Fruit fly (Drosophila melanogaster) whole organism, embryonic: ENCODE data around the gene Pp2A-29B.

Experiments
- Adf1 ChIP-seq: fragments of 200-800 bp; sonication (Bioruptor generic); IDR thresholded peaks from 2 replicates; pipeline ENCODE4 v1.3.6; 2022; ENCODE audit warnings: missing biosample characterization, missing genetic modification characterization
- B-H2 ChIP-seq: fragments of 200-800 bp; sonication (Bioruptor generic); optimal IDR thresholded peaks from 2 replicates; lab custom pipeline; 2018; ENCODE audit warnings: missing biosample characterization, mild to moderate bottlenecking, missing genetic modification characterization
- BtbVII ChIP-seq: fragments of 200-800 bp; sonication (Bioruptor generic); optimal IDR thresholded peaks from 3 replicates; lab custom pipeline; 2017; ENCODE audit warnings: missing biosample characterization, mild to moderate bottlenecking, missing genetic modification characterization
- CG10321 ChIP-seq: fragments of 200-800 bp; sonication (Bioruptor generic); IDR thresholded peaks from 2 replicates; pipeline ENCODE4 v1.3.6; 2022; ENCODE audit warnings: missing biosample characterization, missing genetic modification characterization
- CG13287 ChIP-seq: fragments of 200-800 bp; sonication (Bioruptor generic); IDR thresholded peaks from 2 replicates; pipeline ENCODE4 v1.3.6; 2022; ENCODE audit warnings: missing biosample characterization, missing genetic modification characterization; ENCODE audit not compliant: partially characterized antibody
- CG1529 ChIP-seq: fragments of 200-800 bp; sonication (Bioruptor generic); optimal IDR thresholded peaks from 3 replicates; lab custom pipeline; 2018; ENCODE audit warnings: missing biosample characterization, missing genetic modification characterization
- CG17359 ChIP-seq: fragments of 200-800 bp; sonication (Bioruptor generic); optimal IDR thresholded peaks from 3 replicates; lab custom pipeline; 2018; ENCODE audit warnings: missing biosample characterization, mild to moderate bottlenecking, missing genetic modification characterization, moderate library complexity
- CG1832 ChIP-seq: fragments of 200-800 bp; sonication (Bioruptor generic); optimal IDR thresholded peaks from 2 replicates; lab custom pipeline; 2017; ENCODE audit warnings: missing biosample characterization, mild to moderate bottlenecking, missing genetic modification characterization, inconsistent platforms
- CG2202 ChIP-seq: fragments of 200-800 bp; sonication (Bioruptor generic); optimal IDR thresholded peaks from 2 replicates; lab custom pipeline; 2018; ENCODE audit warnings: missing biosample characterization, mild to moderate bottlenecking, missing genetic modification characterization
- CG3163 ChIP-seq: fragments of 200-800 bp; sonication (Bioruptor generic); optimal IDR thresholded peaks from 3 replicates; lab custom pipeline; 2016; ENCODE audit warnings: missing biosample characterization, missing genetic modification characterization
- CG3838 ChIP-seq: fragments of 200-800 bp; sonication (Bioruptor generic); optimal IDR thresholded peaks from 3 replicates; lab custom pipeline; 2016; ENCODE audit warnings: missing biosample characterization, missing genetic modification characterization
- CG7745 ChIP-seq: fragments of 200-800 bp; sonication (Bioruptor generic); optimal IDR thresholded peaks from 2 replicates; lab custom pipeline; 2018; ENCODE audit warnings: missing biosample characterization, mild to moderate bottlenecking, missing genetic modification characterization, moderate library complexity
- CG7987 ChIP-seq: fragments of 200-800 bp; sonication (Bioruptor generic); optimal IDR thresholded peaks from 2 replicates; lab custom pipeline; 2018; ENCODE audit warnings: missing biosample characterization, mild to moderate bottlenecking, missing genetic modification characterization, moderate library complexity
- CG9817 ChIP-seq: fragments of 200-800 bp; sonication (Bioruptor generic); optimal IDR thresholded peaks from 2 replicates; lab custom pipeline; 2018; ENCODE audit warnings: missing biosample characterization, mild to moderate bottlenecking, missing genetic modification characterization, moderate library complexity
- CG9932 ChIP-seq: fragments of 200-800 bp; sonication (Bioruptor generic); IDR thresholded peaks from 2 replicates; pipeline ENCODE4 v1.3.6; 2022; ENCODE audit warnings: missing biosample characterization, missing genetic modification characterization
- Dp ChIP-seq: fragments of 200-800 bp; sonication (Bioruptor generic); optimal IDR thresholded peaks from 2 replicates; lab custom pipeline; 2018; ENCODE audit warnings: missing biosample characterization, mild to moderate bottlenecking, missing genetic modification characterization, moderate library complexity
- Gug ChIP-seq: fragments of 200-800 bp; sonication (Bioruptor generic); IDR thresholded peaks from 4 replicates; pipeline ENCODE4 v1.3.6; 2022; ENCODE audit warnings: missing biosample characterization, missing genetic modification characterization
- H2.0 ChIP-seq: fragments of 200-800 bp; sonication (Bioruptor generic); IDR thresholded peaks from 2 replicates; pipeline ENCODE4 v1.3.6; 2022; ENCODE audit warnings: missing biosample characterization, missing genetic modification characterization
- Hey ChIP-seq: fragments of 200-800 bp; sonication (Bioruptor generic); optimal IDR thresholded peaks from 3 replicates; lab custom pipeline; 2018; ENCODE audit warnings: missing biosample characterization, mild to moderate bottlenecking, missing genetic modification characterization
- Hr78 ChIP-seq, 2 experiments: fragments of 200-800 bp in 1 of 2; fragments of >200 bp in 1 of 2; sonication (Bioruptor generic) in 1 of 2; optimal IDR thresholded peaks; 2 replicates each; lab custom pipeline; 2017 to 2019; ENCODE audit warnings: missing biosample characterization in 2 of 2, missing genetic modification characterization in 2 of 2, mild to moderate bottlenecking in 1 of 2, moderate library complexity in 1 of 2
- Lim3 ChIP-seq: fragments of 200-800 bp; sonication (Bioruptor generic); IDR thresholded peaks from 2 replicates; pipeline ENCODE4 v1.3.6; 2022; ENCODE audit warnings: missing biosample characterization, missing genetic modification characterization
- Med ChIP-seq: fragments of 200-800 bp; sonication (Bioruptor generic); peaks from one replicate; lab custom pipeline; 2016; ENCODE audit warnings: missing biosample characterization, missing genetic modification characterization, mild to moderate bottlenecking, inconsistent platforms, moderate library complexity
- Myb ChIP-seq: fragments of 200-800 bp; sonication (Bioruptor generic); optimal IDR thresholded peaks from 2 replicates; lab custom pipeline; 2016; ENCODE audit warnings: missing biosample characterization, missing genetic modification characterization
- Ravus ChIP-seq: fragments of 200-800 bp; sonication (Bioruptor generic); IDR thresholded peaks from 2 replicates; pipeline ENCODE4 v1.3.6; 2022; ENCODE audit warnings: missing biosample characterization, missing genetic modification characterization
- Six4 ChIP-seq: fragments of 200-800 bp; sonication (Bioruptor generic); optimal IDR thresholded peaks from 2 replicates; lab custom pipeline; 2016; ENCODE audit warnings: missing biosample characterization, missing genetic modification characterization
- Trl ChIP-seq, 3 experiments: fragments of >200 bp in 2 of 3; fragments of 200-800 bp in 1 of 3; sonication (Bioruptor generic) in 1 of 3; optimal IDR thresholded peaks; 2 replicates in 1 of 3; 3 replicates in 2 of 3; lab custom pipeline; 2016 to 2017; ENCODE audit warnings: missing biosample characterization in 1 of 3, missing genetic modification characterization in 1 of 3
- ash1 ChIP-seq: fragments of 200-800 bp; sonication (Bioruptor generic); optimal IDR thresholded peaks from 2 replicates; lab custom pipeline; 2018; ENCODE audit warnings: missing biosample characterization, mild to moderate bottlenecking, missing genetic modification characterization
- cas ChIP-seq: fragments of 200-800 bp; sonication (Bioruptor generic); IDR thresholded peaks from 2 replicates; pipeline ENCODE4 v1.3.6; 2022; ENCODE audit warnings: missing biosample characterization, missing genetic modification characterization
- chinmo ChIP-seq: fragments of 200-800 bp; sonication (Bioruptor generic); IDR thresholded peaks from 4 replicates; pipeline ENCODE4 v1.3.6; 2022; ENCODE audit warnings: missing biosample characterization, missing genetic modification characterization; ENCODE audit not compliant: partially characterized antibody
- ci ChIP-seq: fragments of 200-800 bp; sonication (Bioruptor generic); IDR thresholded peaks from 3 replicates; pipeline ENCODE4 v1.3.6; 2022; ENCODE audit warnings: missing biosample characterization, missing genetic modification characterization
- cwo ChIP-seq: fragments of 200-800 bp; sonication (Bioruptor generic); optimal IDR thresholded peaks from 3 replicates; lab custom pipeline; 2017; ENCODE audit warnings: missing biosample characterization, missing genetic modification characterization, mild to moderate bottlenecking, moderate library complexity, missing genetic modification reagents
- ewg ChIP-seq: fragments of 200-800 bp; sonication (Bioruptor generic); optimal IDR thresholded peaks from 3 replicates; lab custom pipeline; 2017; ENCODE audit warnings: mild to moderate bottlenecking, missing biosample characterization, missing genetic modification reagents, missing genetic modification characterization
- exex ChIP-seq: fragments of 200-800 bp; sonication (Bioruptor generic); optimal IDR thresholded peaks from 4 replicates; lab custom pipeline; 2018; ENCODE audit warnings: missing biosample characterization, mild to moderate bottlenecking, missing genetic modification characterization, moderate library complexity
- fd102C ChIP-seq: fragments of 200-800 bp; sonication (Bioruptor generic); optimal IDR thresholded peaks from 2 replicates; lab custom pipeline; 2018; ENCODE audit warnings: missing biosample characterization, mild to moderate bottlenecking, missing genetic modification characterization, moderate library complexity
- ham ChIP-seq: fragments of 200-800 bp; sonication (Bioruptor generic); IDR thresholded peaks from 2 replicates; pipeline ENCODE4 v1.3.6; 2022; ENCODE audit warnings: missing biosample characterization, missing genetic modification characterization
- lab ChIP-seq: fragments of 200-800 bp; sonication (Bioruptor generic); optimal IDR thresholded peaks from 3 replicates; lab custom pipeline; 2017; ENCODE audit warnings: missing biosample characterization, missing genetic modification characterization, mild to moderate bottlenecking, moderate library complexity, missing genetic modification reagents
- peb ChIP-seq: fragments of 200-800 bp; sonication (Bioruptor generic); IDR thresholded peaks from 2 replicates; pipeline ENCODE4 v1.3.6; 2022; ENCODE audit warnings: missing biosample characterization, missing genetic modification characterization
- sd ChIP-seq: fragments of 200-800 bp; sonication (Bioruptor generic); optimal IDR thresholded peaks from 3 replicates; lab custom pipeline; 2018; ENCODE audit warnings: missing biosample characterization, mild to moderate bottlenecking, missing genetic modification characterization, moderate library complexity
- seq ChIP-seq: fragments of 200-800 bp; sonication (Bioruptor generic); IDR thresholded peaks from 2 replicates; pipeline ENCODE4 v1.3.6; 2022; ENCODE audit warnings: missing biosample characterization, missing genetic modification characterization
- shn ChIP-seq: fragments of 200-800 bp; sonication (Bioruptor generic); optimal IDR thresholded peaks from 3 replicates; lab custom pipeline; 2016; ENCODE audit warnings: missing biosample characterization, missing genetic modification characterization
- sisA ChIP-seq: fragments of 200-800 bp; sonication (Bioruptor generic); IDR thresholded peaks from 2 replicates; pipeline ENCODE4 v1.3.6; 2022; ENCODE audit warnings: missing biosample characterization, missing genetic modification characterization
- sr ChIP-seq: fragments of 200-800 bp; sonication (Bioruptor generic); IDR thresholded peaks from 3 replicates; pipeline ENCODE4 v1.3.6; 2022; ENCODE audit warnings: missing biosample characterization, missing genetic modification characterization
- stc ChIP-seq: fragments of 200-800 bp; sonication (Bioruptor generic); IDR thresholded peaks from 2 replicates; pipeline ENCODE4 v1.3.6; 2022; ENCODE audit warnings: missing biosample characterization, missing genetic modification characterization
- tio ChIP-seq: fragments of 200-800 bp; sonication (Bioruptor generic); optimal IDR thresholded peaks from 2 replicates; lab custom pipeline; 2017; ENCODE audit warnings: missing biosample characterization, missing genetic modification characterization, inconsistent platforms
- vvl ChIP-seq: fragments of 200-800 bp; sonication (Bioruptor generic); IDR thresholded peaks from 2 replicates; pipeline ENCODE4 v1.3.6; 2022; ENCODE audit warnings: missing biosample characterization, missing genetic modification characterization
- zen2 ChIP-seq: fragments of 200-800 bp; sonication (Bioruptor generic); IDR thresholded peaks from 3 replicates; pipeline ENCODE4 v1.3.6; 2022; ENCODE audit warnings: missing biosample characterization, missing genetic modification characterization; ENCODE audit not compliant: partially characterized antibody

Pp2A-29B gene

DNA sequence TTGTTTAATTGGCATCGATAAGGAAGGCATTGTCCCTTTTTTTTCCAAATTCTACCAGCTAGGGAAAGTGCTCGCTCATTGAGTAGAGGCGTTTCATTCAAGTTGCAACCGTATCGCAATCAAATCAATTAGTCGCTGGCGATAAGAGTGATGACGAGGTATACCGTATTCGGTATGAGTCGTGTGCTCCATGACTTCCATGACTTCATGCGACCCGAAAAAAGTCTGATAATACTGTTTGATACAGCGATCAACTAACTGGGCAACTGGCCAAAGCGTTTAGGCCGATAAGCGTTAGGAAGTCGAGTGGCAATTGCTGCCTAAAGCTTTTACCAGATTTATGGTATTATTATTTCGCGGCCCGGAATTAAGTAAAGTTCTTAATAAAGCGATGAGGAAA is 21.3 kb upstream of the Pp2A-29B start (continued):
- peak; percentile 14 for TF ChIP-seq Hey (tag; lab: Kevin White, UChicago)
- TF ChIP-seq Myb: no peak
- TF ChIP-seq lab: peak; percentile 39
- peak; percentile 2 for TF ChIP-seq BtbVII (GFP tag; lab: Kevin White, UChicago)
- 0 out of 4 replicates have a peak, but pooled peaks have one; percentile 37 for TF ChIP-seq chinmo (GFP tag; lab: Robert Waterston, UW)
- TF ChIP-seq B-H2 (GFP tag; lab: Kevin White, UChicago): peak; percentile 18

DNA sequence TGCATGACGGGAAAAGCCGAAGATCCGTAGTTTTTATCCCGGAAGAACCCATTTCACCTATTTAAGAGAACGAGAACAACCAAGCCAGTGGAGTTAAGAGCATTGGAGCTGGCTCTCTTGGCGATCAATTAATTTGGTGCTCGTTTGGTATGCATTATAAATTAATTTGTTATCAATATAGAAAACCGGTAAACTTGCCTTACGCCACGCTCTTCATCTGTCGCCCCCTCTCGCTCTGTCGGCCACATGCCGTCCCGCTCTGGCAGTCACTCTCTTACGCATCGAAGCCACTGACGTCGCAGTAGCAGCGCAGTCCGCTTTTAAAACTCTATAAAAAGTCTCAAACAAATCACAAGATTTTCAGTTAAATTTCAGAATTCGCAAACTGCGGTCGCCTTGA is 19.6 kb upstream of the Pp2A-29B start, which contains the start of gene CG7778:
CG7778 (plus strand) TSS at position 361 of the 400 bp plus-strand sequence.
- TF ChIP-seq CG7987 (GFP tag; lab: Kevin White, UChicago) (no peak), Trl (optimal IDR thresholded peaks at IDR 0.05; lab: Kevin White, UChicago) (peak; percentile 60 to 65), Trl (GFP tag; optimal IDR thresholded peaks at IDR 0.05; lab: Kevin White, UChicago) (no peak), Med (peak; percentile 58), CG7745 (tag; lab: Kevin White, UChicago) (peak; percentile 44), exex (tag; lab: Kevin White, UChicago) (peak; percentile 48), CG10321 (GFP tag; lab: Robert Waterston, UW) (peak; percentile 46; the same call in 1 of the 2 replicates), sd (tag; lab: Kevin White, UChicago) (peak; percentile 20), CG1832 (GFP tag; lab: Kevin White, UChicago) (peak; percentile 65), Ravus (GFP tag; lab: Robert Waterston, UW) (no peak), Adf1 (GFP tag; lab: Robert Waterston, UW) (peak; percentile 82), vvl (GFP tag; lab: Robert Waterston, UW) (0 out of 2 replicates have a peak, but pooled peaks have one; percentile 26), CG13287 (no peak; the same call in 1 of the 2 replicates), stc (GFP tag; lab: Robert Waterston, UW) (peak; percentile 30; the same call in 1 of the 2 replicates), CG3163 (GFP tag; lab: Kevin White, UChicago) (peak; percentile 94)

DNA sequence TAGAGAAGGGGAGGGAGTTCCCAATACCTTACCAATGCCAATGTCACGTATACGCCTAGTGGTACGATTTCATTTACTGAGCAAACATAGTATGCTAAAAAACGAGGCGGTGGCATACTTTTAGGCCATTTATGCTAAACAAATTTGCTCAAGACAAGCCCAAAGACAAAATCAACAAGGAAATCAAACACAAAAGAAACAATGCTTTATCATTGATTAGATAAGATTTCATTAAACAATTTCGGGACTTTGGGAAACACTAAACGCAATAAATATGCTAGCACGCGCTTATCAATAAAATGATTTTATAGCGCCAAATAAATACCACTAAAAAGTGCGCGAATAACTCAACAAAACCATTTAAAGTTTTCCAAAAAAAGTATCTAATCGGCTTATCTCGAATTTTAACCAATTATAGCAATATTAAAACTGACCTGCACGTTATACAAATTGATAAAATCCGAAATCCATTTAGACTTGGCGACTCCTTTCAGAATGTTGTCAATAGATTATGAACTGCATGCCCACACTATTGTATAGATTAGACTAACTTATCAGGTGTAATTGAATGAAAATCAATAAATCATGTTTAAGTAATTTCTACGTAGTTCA is 15.2 kb upstream of the Pp2A-29B start:
- TF ChIP-seq peb (GFP tag; lab: Robert Waterston, UW) (no peak), Dp (no peak), CG9817 (tag; lab: Kevin White, UChicago) (peak; percentile 12), CG9932 (no peak), fd102C (GFP tag; lab: Kevin White, UChicago) (no peak), sr (GFP tag; lab: Robert Waterston, UW) (no peak), ash1 (GFP tag; lab: Kevin White, UChicago) (no peak), Lim3 (GFP tag; lab: Robert Waterston, UW) (no peak), H2.0 (GFP tag; lab: Robert Waterston, UW) (0 out of 2 replicates have a peak, but pooled peaks have one; percentile 8), CG3838 (GFP tag; lab: Kevin White, UChicago) (no peak), sisA (no peak), shn (GFP tag; lab: Kevin White, UChicago) (no peak), CG17359 (tag; lab: Kevin White, UChicago) (peak; percentile 59), Hr78 (GFP tag; optimal IDR thresholded peaks at IDR 0.05; lab: Kevin White, UChicago) (no peak), ewg (GFP tag; lab: Kevin White, UChicago) (no peak), cwo (GFP tag; lab: Kevin White, UChicago) (no peak), Six4 (no peak), ci (GFP tag; lab: Robert Waterston, UW) (no peak; the same call in 2 of the 3 replicates), CG2202 (no peak), tio (GFP tag; lab: Kevin White, UChicago) (no peak), ham (GFP tag; lab: Robert Waterston, UW) (no peak), seq (GFP tag; lab: Robert Waterston, UW) (no peak), cas (GFP tag; lab: Robert Waterston, UW) (no peak), CG1529 (GFP tag; lab: Kevin White, UChicago) (peak; percentile 14), zen2 (GFP tag; lab: Robert Waterston, UW) (no peak), Gug (GFP tag; lab: Robert Waterston, UW) (no peak), lab (peak; percentile 78)
